Worm (Caenorhabditis elegans) whole organism, L4 larva: Measurements from ENCODE around the gene gdh-1.

ENCODE experiments used
- D1046.2 ChIP-seq: fragments of 200-800 bp; sonication (Bioruptor generic); IDR thresholded peaks from 2 replicates; pipeline ENCODE4 v1.3.6; 2022; ENCODE audit warnings: missing genetic modification characterization, missing compliant biosample characterization
- F10B5.3 ChIP-seq: sonication (generic microtip); optimal IDR thresholded peaks from 2 replicates; lab custom pipeline; 2016; ENCODE audit warnings: mild to moderate bottlenecking, missing genetic modification characterization, missing compliant biosample characterization
- F26F4.8 ChIP-seq: fragments of 200-800 bp; sonication (Bioruptor generic); conservative IDR thresholded peaks from 2 replicates; pipeline ENCODE4 v1.3.6; 2022; ENCODE audit warnings: missing genetic modification characterization, missing compliant biosample characterization
- F44E2.7 ChIP-seq: fragments of 200-800 bp; sonication (Bioruptor generic); IDR thresholded peaks from 2 replicates; pipeline ENCODE4 v2.1.2; 2022; ENCODE audit warnings: missing genetic modification characterization, missing compliant biosample characterization
- R02D3.7 ChIP-seq: fragments of 150-350 bp; sonication (generic microtip); optimal IDR thresholded peaks from 3 replicates; lab custom pipeline; 2014; ENCODE audit warnings: missing biosample characterization, missing genetic modification characterization
- T26A8.4 ChIP-seq: fragments of 200-800 bp; sonication (Bioruptor generic); IDR thresholded peaks from 2 replicates; pipeline ENCODE4 v1.3.6; 2022; ENCODE audit warnings: missing genetic modification characterization, missing compliant biosample characterization
- Y48G9A.11 ChIP-seq: fragments of 200-800 bp; sonication (Bioruptor generic); IDR thresholded peaks from 2 replicates; pipeline ENCODE4 v1.3.6; 2022; ENCODE audit warnings: missing genetic modification reagents, missing genetic modification characterization, missing compliant biosample characterization
- Y5F2A.4 ChIP-seq: fragments of 200-800 bp; sonication (Bioruptor generic); optimal IDR thresholded peaks from 2 replicates; lab custom pipeline; 2018; ENCODE audit warnings: mild to moderate bottlenecking, missing genetic modification characterization, missing compliant biosample characterization
- Y75B8A.6 ChIP-seq: fragments of 200-800 bp; sonication (Bioruptor generic); IDR thresholded peaks from 2 replicates; pipeline ENCODE4 v1.3.6; 2022; ENCODE audit warnings: missing genetic modification reagents, missing genetic modification characterization, missing compliant biosample characterization
- ZK337.2 ChIP-seq: fragments of 200-800 bp; sonication (Bioruptor generic); IDR thresholded peaks from 2 replicates; pipeline ENCODE4 v1.3.6; 2022; ENCODE audit warnings: missing genetic modification reagents, missing genetic modification characterization, missing compliant biosample characterization
- aha-1 ChIP-seq: fragments of 150-350 bp; peaks from one replicate; lab custom pipeline; 2014; ENCODE audit warnings: missing biosample characterization, missing genetic modification characterization
- aly-2 ChIP-seq: sonication (generic microtip); optimal IDR thresholded peaks from 2 replicates; lab custom pipeline; 2018; ENCODE audit warnings: missing biosample characterization, missing genetic modification characterization
- attf-4 ChIP-seq: sonication (generic microtip); optimal IDR thresholded peaks from 3 replicates; lab custom pipeline; 2017; ENCODE audit warnings: missing biosample characterization, missing genetic modification characterization
- ceh-44 ChIP-seq: fragments of 200-800 bp; sonication (Bioruptor generic); IDR thresholded peaks from 2 replicates; pipeline ENCODE4 v1.3.6; 2022; ENCODE audit warnings: missing genetic modification reagents, missing genetic modification characterization, missing compliant biosample characterization
- ceh-62 ChIP-seq: sonication (generic microtip); optimal IDR thresholded peaks from 2 replicates; lab custom pipeline; 2017; ENCODE audit warnings: missing biosample characterization, missing genetic modification characterization
- ceh-82 ChIP-seq: sonication (generic microtip); optimal IDR thresholded peaks from 2 replicates; lab custom pipeline; 2017; ENCODE audit warnings: missing biosample characterization, missing genetic modification characterization
- daf-12 ChIP-seq: fragments of 150-350 bp; optimal IDR thresholded peaks from 2 replicates; lab custom pipeline; 2014; ENCODE audit warnings: missing biosample characterization, missing genetic modification reagents, missing genetic modification characterization
- dmd-6 ChIP-seq: fragments of 200-800 bp; sonication (Bioruptor generic); IDR thresholded peaks from 2 replicates; pipeline ENCODE4 v1.3.6; 2022; ENCODE audit warnings: missing genetic modification reagents, missing genetic modification characterization, missing compliant biosample characterization
- dmd-9 ChIP-seq: fragments of 200-800 bp; sonication (Bioruptor generic); IDR thresholded peaks from 2 replicates; pipeline ENCODE4 v1.3.6; 2022; ENCODE audit warnings: missing genetic modification reagents, missing genetic modification characterization, missing compliant biosample characterization
- duxl-1 ChIP-seq: sonication (generic microtip); optimal IDR thresholded peaks from 2 replicates; lab custom pipeline; 2016; ENCODE audit warnings: mild to moderate bottlenecking, missing genetic modification characterization, moderate library complexity, missing compliant biosample characterization; ENCODE audit not compliant: poor library complexity
- dve-1 ChIP-seq: sonication (generic microtip); optimal IDR thresholded peaks from 2 replicates; lab custom pipeline; 2017; ENCODE audit warnings: antibody characterized with exemption, mild to moderate bottlenecking, missing genetic modification characterization, missing compliant biosample characterization; ENCODE audit not compliant: insufficient read depth
- hif-1 ChIP-seq, 2 experiments: sonication (generic microtip); optimal IDR thresholded peaks; 2 replicates each; lab custom pipeline; 2016 to 2017; ENCODE audit warnings: missing compliant biosample characterization in 2 of 2, missing genetic modification characterization in 2 of 2, missing genetic modification reagents in 2 of 2, missing genotype in 2 of 2, mild to moderate bottlenecking in 1 of 2
- hlh-11 ChIP-seq: fragments of 200-800 bp; sonication (Bioruptor generic); optimal IDR thresholded peaks from 2 replicates; lab custom pipeline; 2018; ENCODE audit warnings: mild to moderate bottlenecking, missing genetic modification characterization, missing compliant biosample characterization
- hmg-1.1 ChIP-seq: fragments of 200-800 bp; sonication (Bioruptor generic); IDR thresholded peaks from 2 replicates; pipeline ENCODE4 v1.3.6; 2022; ENCODE audit warnings: missing genetic modification reagents, missing genetic modification characterization, missing compliant biosample characterization
- lim-7 ChIP-seq: fragments of 200-800 bp; sonication (Bioruptor generic); IDR thresholded peaks from 2 replicates; pipeline ENCODE4 v1.3.6; 2022; ENCODE audit warnings: missing genetic modification characterization, missing compliant biosample characterization
- lin-1 ChIP-seq: fragments of 200-800 bp; sonication (Bioruptor generic); IDR thresholded peaks from 2 replicates; pipeline ENCODE4 v1.3.6; 2022; ENCODE audit warnings: missing genetic modification reagents, missing genetic modification characterization, missing compliant biosample characterization
- lin-13 ChIP-seq: fragments of 150-350 bp; optimal IDR thresholded peaks from 2 replicates; lab custom pipeline; 2014; ENCODE audit warnings: missing biosample characterization, missing genetic modification reagents, missing genetic modification characterization
- lin-15B ChIP-seq: fragments of 150-350 bp; sonication (generic microtip); optimal IDR thresholded peaks from 3 replicates; lab custom pipeline; 2014; ENCODE audit warnings: missing biosample characterization, missing genetic modification characterization
- lin-39 ChIP-seq: fragments of 150-350 bp; optimal IDR thresholded peaks from 2 replicates; lab custom pipeline; 2014; ENCODE audit warnings: missing biosample characterization, missing genetic modification reagents, missing genetic modification characterization
- lsy-2 ChIP-seq, 2 experiments: fragments of 150-350 bp in 1 of 2; sonication (generic microtip) in 1 of 2; optimal IDR thresholded peaks; 2 replicates each; lab custom pipeline; 2014 to 2017; ENCODE audit warnings: missing biosample characterization in 2 of 2, missing genetic modification characterization in 2 of 2
- mep-1 ChIP-seq: fragments of 150-350 bp; sonication (generic microtip); optimal IDR thresholded peaks from 3 replicates; lab custom pipeline; 2014; ENCODE audit warnings: missing biosample characterization, missing genetic modification characterization
- nhr-102 ChIP-seq: sonication (generic microtip); optimal IDR thresholded peaks from 2 replicates; lab custom pipeline; 2016; ENCODE audit warnings: mild to moderate bottlenecking, missing genetic modification characterization, moderate library complexity, missing compliant biosample characterization
- nhr-11 ChIP-seq: fragments of 150-350 bp; optimal IDR thresholded peaks from 2 replicates; lab custom pipeline; 2014; ENCODE audit warnings: missing biosample characterization, missing genetic modification characterization
- nhr-111 ChIP-seq: fragments of 200-800 bp; sonication (Bioruptor generic); optimal IDR thresholded peaks from 2 replicates; lab custom pipeline; 2018; ENCODE audit warnings: mild to moderate bottlenecking, missing genetic modification characterization, missing compliant biosample characterization
- nhr-237 ChIP-seq: sonication (generic microtip); optimal IDR thresholded peaks from 2 replicates; lab custom pipeline; 2017; ENCODE audit warnings: missing biosample characterization, missing genetic modification characterization
- nhr-28 ChIP-seq: fragments of 150-350 bp; optimal IDR thresholded peaks from 2 replicates; lab custom pipeline; 2014; ENCODE audit warnings: missing biosample characterization, missing genetic modification characterization
- nhr-42 ChIP-seq: fragments of 200-800 bp; sonication (Bioruptor generic); IDR thresholded peaks from 2 replicates; pipeline ENCODE4 v1.3.6; 2022; ENCODE audit warnings: missing genetic modification characterization, missing compliant biosample characterization
- nhr-48 ChIP-seq: sonication (generic microtip); optimal IDR thresholded peaks from 2 replicates; lab custom pipeline; 2016; ENCODE audit warnings: mild to moderate bottlenecking, missing genetic modification characterization, missing compliant biosample characterization
- nhr-6 ChIP-seq: fragments of 150-350 bp; optimal IDR thresholded peaks from 2 replicates; lab custom pipeline; 2014; ENCODE audit warnings: missing biosample characterization, missing genetic modification characterization
- nhr-76 ChIP-seq: fragments of 150-350 bp; optimal IDR thresholded peaks from 2 replicates; lab custom pipeline; 2014; ENCODE audit warnings: missing biosample characterization, missing genetic modification characterization
- nhr-77 ChIP-seq: fragments of 150-350 bp; optimal IDR thresholded peaks from 2 replicates; lab custom pipeline; 2014; ENCODE audit warnings: missing biosample characterization, missing genetic modification characterization
- pqm-1 ChIP-seq: sonication (generic microtip); optimal IDR thresholded peaks from 2 replicates; lab custom pipeline; 2017; ENCODE audit warnings: missing biosample characterization, missing genetic modification characterization
- rbr-2 ChIP-seq: sonication (generic microtip); optimal IDR thresholded peaks from 2 replicates; lab custom pipeline; 2016; ENCODE audit warnings: missing genotype, missing genetic modification characterization, missing compliant biosample characterization
- sdz-12 ChIP-seq: fragments of 200-800 bp; sonication (Bioruptor generic); optimal IDR thresholded peaks from 2 replicates; lab custom pipeline; 2018; ENCODE audit warnings: mild to moderate bottlenecking, missing genetic modification characterization, missing compliant biosample characterization
- skn-1 ChIP-seq: fragments of 150-350 bp; optimal IDR thresholded peaks from 2 replicates; lab custom pipeline; 2014; ENCODE audit warnings: missing biosample characterization, missing genetic modification characterization
- snpc-4 ChIP-seq: fragments of 150-350 bp; optimal IDR thresholded peaks from 2 replicates; lab custom pipeline; 2014; ENCODE audit warnings: missing biosample characterization, missing genetic modification characterization
- spr-1 ChIP-seq: sonication (generic microtip); optimal IDR thresholded peaks from 2 replicates; lab custom pipeline; 2016; ENCODE audit warnings: mild to moderate bottlenecking, missing genetic modification characterization, missing compliant biosample characterization
- spr-3 ChIP-seq: fragments of 200-800 bp; sonication (Bioruptor generic); optimal IDR thresholded peaks from 2 replicates; lab custom pipeline; 2018; ENCODE audit warnings: mild to moderate bottlenecking, missing genetic modification characterization, missing compliant biosample characterization
- tag-97 ChIP-seq: fragments of 200-800 bp; sonication (Bioruptor generic); IDR thresholded peaks from 2 replicates; pipeline ENCODE4 v1.3.6; 2022; ENCODE audit warnings: missing genetic modification characterization, missing compliant biosample characterization
- unc-39 ChIP-seq: sonication (generic microtip); optimal IDR thresholded peaks from 2 replicates; lab custom pipeline; 2017; ENCODE audit warnings: missing biosample characterization, missing genetic modification characterization
- zfp-3 ChIP-seq: fragments of 200-800 bp; sonication (Bioruptor generic); conservative IDR thresholded peaks from 2 replicates; pipeline ENCODE4 v1.3.6; 2022; ENCODE audit warnings: missing genetic modification reagents, missing genetic modification characterization, missing compliant biosample characterization
- zip-11 ChIP-seq: fragments of 200-800 bp; sonication (Bioruptor generic); IDR thresholded peaks from 2 replicates; pipeline ENCODE4 v1.3.6; 2022; ENCODE audit warnings: missing genetic modification characterization, missing compliant biosample characterization
- zip-2 ChIP-seq: fragments of 150-350 bp; optimal IDR thresholded peaks from 2 replicates; lab custom pipeline; 2014; ENCODE audit warnings: missing biosample characterization, missing genetic modification characterization
- ztf-11 ChIP-seq: fragments of 150-350 bp; optimal IDR thresholded peaks from 2 replicates; lab custom pipeline; 2014; ENCODE audit warnings: missing biosample characterization, missing genetic modification characterization

The gdh-1 gene

DNA sequence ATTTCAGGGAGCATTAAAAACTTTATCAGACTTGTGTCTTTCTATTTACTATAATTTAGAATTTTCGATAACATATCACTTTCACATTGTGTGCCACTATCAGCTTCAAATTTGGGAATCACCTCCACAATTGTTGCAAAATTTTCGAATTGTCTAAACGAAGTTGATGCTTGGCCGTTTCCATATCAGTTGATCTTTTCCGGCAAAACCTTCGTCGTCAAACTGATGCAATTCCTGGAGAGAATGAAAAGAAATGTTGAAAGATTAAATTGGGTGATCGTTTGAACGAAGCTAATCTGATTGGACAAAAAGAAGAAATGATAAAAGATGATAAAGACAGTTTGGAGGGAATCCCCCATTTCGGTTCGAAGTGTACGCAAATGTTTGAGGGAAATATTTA, 2.5 kb downstream of the gdh-1 start (continued):
- TF ChIP-seq dmd-6 (peak; percentile 94), Y48G9A.11 (GFP tag; lab: Robert Waterston, UW) (peak; percentile 7; the same call in 1 of the 2 replicates), dve-1 (tag; lab: Kevin White, UChicago) (peak; percentile 84), F44E2.7 (GFP tag; lab: Robert Waterston, UW) (no peak), ceh-82 (tag; lab: Kevin White, UChicago) (no peak), tag-97 (GFP tag; lab: Robert Waterston, UW) (no peak), nhr-76 (no peak), snpc-4 (no peak), Y5F2A.4 (GFP tag; lab: Kevin White, UChicago) (no peak), nhr-77 (tag; lab: Kevin White, UChicago) (peak; percentile 60), nhr-102 (peak; percentile 33), rbr-2 (tag; lab: Kevin White, UChicago) (no peak), zip-2 (tag; lab: Kevin White, UChicago) (no peak), hmg-1.1 (GFP tag; lab: Robert Waterston, UW) (peak; percentile 15; the same call in 1 of the 2 replicates), pqm-1 (peak; percentile 90), aha-1 (peak; percentile 95), lin-39 (tag; lab: Kevin White, UChicago) (no peak), skn-1 (tag; lab: Kevin White, UChicago) (no peak), lim-7 (GFP tag; lab: Robert Waterston, UW) (no peak), mep-1 (tag; lab: Kevin White, UChicago) (peak; percentile 86), D1046.2 (GFP tag; lab: Robert Waterston, UW) (no peak), hlh-11 (tag; lab: Kevin White, UChicago) (peak; percentile 82), Y75B8A.6 (GFP tag; lab: Robert Waterston, UW) (peak; percentile 69; the same call in 1 of the 2 replicates), T26A8.4 (peak; percentile 29), nhr-111 (GFP tag; lab: Kevin White, UChicago) (no peak), lsy-2 (tag; optimal IDR thresholded peaks at IDR 0.05; lab: Kevin White, UChicago) (peak; percentile 28 to 60), nhr-48 (peak; percentile 86), lin-13 (GFP tag; lab: Kevin White, UChicago) (no peak), nhr-11 (tag; lab: Kevin White, UChicago) (no peak), nhr-28 (tag; lab: Kevin White, UChicago) (peak; percentile 75), spr-1 (tag; lab: Kevin White, UChicago) (no peak), daf-12 (tag; lab: Kevin White, UChicago) (no peak), ZK337.2 (GFP tag; lab: Robert Waterston, UW) (no peak), dmd-9 (GFP tag; lab: Robert Waterston, UW) (no peak), zfp-3 (GFP tag; lab: Robert Waterston, UW) (peak; percentile 69; the same call in 1 of the 2 replicates), duxl-1 (tag; lab: Kevin White, UChicago) (no peak), attf-4 (tag; lab: Kevin White, UChicago) (no peak), lin-15B (tag; lab: Kevin White, UChicago) (no peak), unc-39 (no peak), nhr-237 (tag; lab: Kevin White, UChicago) (no peak), spr-3 (peak; percentile 76), nhr-6 (no peak), zip-11 (no peak), ceh-44 (no peak), sdz-12 (GFP tag; lab: Kevin White, UChicago) (no peak), F10B5.3 (no peak), lin-1 (peak; percentile 93), nhr-42 (no peak), hif-1 (tag; optimal IDR thresholded peaks at IDR 0.05; lab: Kevin White, UChicago) (peak in 1 of 2 experiments; percentile 2), ztf-11 (tag; lab: Kevin White, UChicago) (no peak), F26F4.8 (GFP tag; lab: Robert Waterston, UW) (no peak), R02D3.7 (tag; lab: Kevin White, UChicago) (no peak), aly-2 (tag; lab: Kevin White, UChicago) (no peak), ceh-62 (tag; lab: Kevin White, UChicago) (no peak)
